Fruit fly (Drosophila melanogaster): ENCODE results near the gene Osi1.

DNA sequence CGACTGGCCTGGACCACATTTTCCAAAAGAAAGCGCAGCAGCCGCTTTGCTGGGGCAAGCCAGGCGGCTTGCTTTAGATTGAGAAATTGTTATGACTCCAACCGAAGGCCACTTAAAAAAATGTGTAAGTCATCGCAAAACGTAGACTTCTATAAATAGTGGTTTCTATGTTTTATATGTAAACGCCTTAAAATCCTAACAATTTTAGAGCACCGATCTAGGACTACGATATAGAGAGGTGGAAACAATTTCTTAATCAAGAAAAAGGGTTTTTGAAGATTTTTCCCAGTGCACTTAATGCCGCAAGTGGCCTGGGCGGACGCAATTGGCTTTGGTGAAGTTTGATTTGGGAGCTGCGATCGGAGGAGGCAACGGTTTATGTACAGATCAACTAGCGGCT, 40.9 kb downstream of the Osi1 start:
- TF ChIP-seq CG8478 (optimal IDR thresholded peaks at IDR 0.05) (no peak), CTCF (optimal IDR thresholded peaks at IDR 0.05) (no peak)

All from S2 (cell line).